Worm (Caenorhabditis elegans): ENCODE data around the gene nduv-2.

Gene nduv-2

DNA sequence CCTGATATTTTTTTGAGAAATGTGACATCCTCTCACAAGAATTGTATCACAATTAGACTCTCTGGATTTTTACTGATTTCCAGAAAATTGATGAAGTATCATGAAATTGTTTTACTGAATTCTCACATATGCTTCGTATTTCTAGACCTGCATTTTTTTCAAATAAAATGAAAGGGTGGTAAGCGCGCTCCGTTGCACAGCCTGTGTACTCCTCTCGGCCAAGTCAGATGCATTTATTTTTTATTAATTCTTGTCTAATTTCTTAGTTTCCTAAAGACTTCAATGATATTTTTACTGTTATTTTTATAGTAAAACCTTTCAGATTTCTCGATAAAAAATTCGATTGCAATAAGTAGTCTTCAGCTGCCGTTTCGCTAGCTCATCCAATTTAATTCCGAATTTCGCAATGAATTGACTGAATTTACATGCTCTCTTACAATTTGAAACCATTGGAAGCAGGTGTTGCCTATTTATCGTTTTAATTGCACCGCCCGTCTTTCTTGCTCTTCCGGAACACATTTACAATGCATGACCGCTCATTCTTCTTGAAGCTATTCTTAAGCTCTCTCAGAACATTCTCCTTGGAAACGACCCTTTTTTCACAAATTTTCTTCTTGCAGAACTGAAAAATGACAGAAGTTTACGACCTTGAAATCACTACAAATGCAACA, 33.7 kb downstream of the nduv-2 start, which contains the start of gene tbcb-1:
tbcb-1 (plus strand) TSS at position 621 of the 671 bp plus-strand sequence.
- no peak for TF ChIP-seq rnt-1 (tag; optimal IDR thresholded peaks at IDR 0.05)
- TF ChIP-seq ref-2 (tag; optimal IDR thresholded peaks at IDR 0.05): no peak
- TF ChIP-seq K09A11.1 (tag; optimal IDR thresholded peaks at IDR 0.05; ENCODE audit: insufficient read depth): no peak
- no peak for TF ChIP-seq ceh-34 (tag; optimal IDR thresholded peaks at IDR 0.05)
- no peak for TF ChIP-seq ceh-31 (tag; optimal IDR thresholded peaks at IDR 0.05)
- TF ChIP-seq madf-2 (tag; optimal IDR thresholded peaks at IDR 0.05): no peak
- no peak for TF ChIP-seq ceh-2 (tag; optimal IDR thresholded peaks at IDR 0.05)
- no peak for TF ChIP-seq unc-86 (tag; optimal IDR thresholded peaks at IDR 0.05)
- TF ChIP-seq ceh-30 (tag; optimal IDR thresholded peaks at IDR 0.05): no peak
- TF ChIP-seq mec-3 (tag; optimal IDR thresholded peaks at IDR 0.05; ENCODE audit: borderline replicate concordance): no peak
- no peak for TF ChIP-seq che-1 (tag; optimal IDR thresholded peaks at IDR 0.05)
- TF ChIP-seq ceh-19 (GFP tag; optimal IDR thresholded peaks at IDR 0.05): no peak
- TF ChIP-seq F13H6.1 (tag; optimal IDR thresholded peaks at IDR 0.05): no peak
- no peak for TF ChIP-seq pag-3 (tag; optimal IDR thresholded peaks at IDR 0.05; ENCODE audit: borderline replicate concordance)
- TF ChIP-seq dve-1 (tag; optimal IDR thresholded peaks at IDR 0.05): no peak

DNA sequence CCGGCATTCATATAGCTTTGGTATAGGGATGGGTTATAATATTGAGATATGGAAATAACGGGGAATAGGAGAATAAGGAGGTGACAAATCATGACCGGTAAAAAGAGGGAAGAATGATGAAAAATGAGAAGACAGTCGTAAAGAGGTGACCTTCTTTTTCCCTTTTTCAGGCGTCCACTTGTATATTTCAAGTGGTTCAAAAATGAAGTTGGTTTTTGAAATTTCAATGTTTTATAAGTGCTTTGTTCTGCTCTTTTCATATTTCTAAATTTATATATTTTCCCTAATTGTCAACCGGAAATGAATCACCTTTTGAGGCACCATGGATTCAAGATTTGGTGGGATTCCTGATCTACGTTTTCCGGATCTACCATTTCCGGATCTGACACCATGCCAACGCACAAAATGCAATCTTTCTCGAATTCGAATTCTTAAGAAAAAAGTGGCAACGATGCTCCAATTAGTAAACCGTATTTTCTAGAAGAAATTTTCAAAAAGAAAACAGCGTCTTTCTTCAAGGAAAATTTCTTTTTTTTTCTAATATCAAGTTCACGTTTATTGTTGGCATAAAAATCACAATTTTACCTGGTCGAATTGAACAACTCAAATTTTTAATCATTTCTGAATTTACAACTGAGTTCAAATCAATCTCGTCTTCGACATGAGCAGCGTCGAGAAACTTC, 35.7 kb downstream of the nduv-2 start, which contains the start of the genes F53F4.2 and F53F4.18:
F53F4.2 (minus strand) TSS at position 101 of the 683 bp plus-strand sequence.
F53F4.18 (plus strand) TSS at position 633 of the 683 bp plus-strand sequence.
- no peak for TF ChIP-seq syd-9 (tag; optimal IDR thresholded peaks at IDR 0.05)
- no peak for TF ChIP-seq pat-9 (tag; optimal IDR thresholded peaks at IDR 0.05)
- TF ChIP-seq C38D4.7 (GFP tag; optimal IDR thresholded peaks at IDR 0.05): no peak
- TF ChIP-seq lim-6 (tag; optimal IDR thresholded peaks at IDR 0.05): no peak
- TF ChIP-seq ref-2 (tag; optimal IDR thresholded peaks at IDR 0.05): no peak
- no peak for TF ChIP-seq hlh-13 (GFP tag; optimal IDR thresholded peaks at IDR 0.05)
- TF ChIP-seq fax-1 (tag; optimal IDR thresholded peaks at IDR 0.05): no peak

DNA sequence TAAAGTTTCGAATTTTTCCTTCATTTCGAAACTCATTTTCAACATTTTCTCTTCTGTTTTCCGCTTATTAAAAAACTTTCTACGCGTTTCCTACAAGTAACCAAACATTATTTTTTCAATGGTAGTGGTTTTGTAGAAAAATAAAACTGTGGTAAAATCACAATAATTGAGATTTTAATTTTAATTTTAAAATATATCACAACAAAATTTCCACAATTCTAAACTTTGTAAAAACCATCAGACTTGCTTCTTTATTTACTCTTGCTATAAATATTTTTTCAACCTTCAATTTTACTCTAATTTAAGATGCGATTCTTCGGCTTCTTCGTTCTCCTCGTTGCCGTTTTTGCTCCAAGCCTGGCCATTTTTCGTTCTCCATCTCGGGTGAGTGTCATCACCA, 37.5 kb downstream of the nduv-2 start, which contains the start of gene F53F4.17:
F53F4.17 (plus strand) TSS at position 301 of the 400 bp plus-strand sequence.
- no peak for TF ChIP-seq ceh-48 (tag; optimal IDR thresholded peaks at IDR 0.05)
- TF ChIP-seq sox-4 (tag; optimal IDR thresholded peaks at IDR 0.05): no peak
- TF ChIP-seq ets-4 (tag; optimal IDR thresholded peaks at IDR 0.05): no peak
- TF ChIP-seq C08G9.2 (tag; optimal IDR thresholded peaks at IDR 0.05): no peak

DNA sequence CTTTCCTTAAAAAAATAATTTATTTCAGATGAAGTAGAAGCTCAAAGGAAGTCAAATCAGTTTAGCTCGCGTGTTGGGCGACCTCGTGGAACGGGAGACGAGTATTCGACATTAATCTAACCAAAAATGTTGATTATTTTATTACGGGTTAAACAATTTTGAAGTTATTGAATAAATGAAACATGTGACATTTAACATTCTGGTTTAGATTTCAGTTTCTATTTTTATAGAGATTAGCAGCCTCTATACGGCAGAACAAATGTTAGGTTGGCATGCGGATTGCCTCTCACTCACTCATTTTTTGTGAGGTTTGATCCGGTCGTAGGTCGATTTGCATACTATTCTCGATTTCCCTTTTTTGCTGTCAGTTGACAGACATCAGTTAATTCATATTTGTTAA, 40.9 kb downstream of the nduv-2 start, which contains the start of gene F53F4.1:
F53F4.1 (plus strand) TSS at position 301 of the 400 bp plus-strand sequence.
- TF ChIP-seq dve-1 (tag; optimal IDR thresholded peaks at IDR 0.05) (no peak), tbx-7 (tag; optimal IDR thresholded peaks at IDR 0.05) (no peak), lim-6 (tag; optimal IDR thresholded peaks at IDR 0.05) (no peak), syd-9 (tag; optimal IDR thresholded peaks at IDR 0.05) (no peak), hlh-15 (tag; optimal IDR thresholded peaks at IDR 0.05) (no peak), ceh-31 (tag; optimal IDR thresholded peaks at IDR 0.05) (no peak), sdc-2 (tag; optimal IDR thresholded peaks at IDR 0.05) (no peak), unc-3 (GFP tag; conservative IDR thresholded peaks at IDR 0.05) (no peak), unc-3 (tag; optimal IDR thresholded peaks at IDR 0.05) (no peak), ama-1 (optimal IDR thresholded peaks at IDR 0.05) (no peak), npax-4 (tag; optimal IDR thresholded peaks at IDR 0.05) (no peak), T23F11.4 (GFP tag; optimal IDR thresholded peaks at IDR 0.05) (no peak), ceh-14 (tag; optimal IDR thresholded peaks at IDR 0.05) (no peak)
